ENCODE assay signal across 5 fruit fly cellular contexts in genomic region chr3R:14024919-14025387, dm6.
A peak's percentile ranks its signal among the peaks of the same experiment; 100 is the strongest.
TF ChIP-seq lines count a peak whose summit lies in the region.

No protein-coding gene starts in this region.

TF ChIP-seq in whole organism, adult, 20 proteins besides CTCF, POLR2A, EP300 and RAD21 (continued from another document):
- TF ChIP-seq pad (GFP tag; optimal IDR thresholded peaks at IDR 0.05; lab: Kevin White, UChicago) = peak; percentile 49
- TF ChIP-seq Hr96 (GFP tag; optimal IDR thresholded peaks at IDR 0.05; lab: Kevin White, UChicago) = peak; percentile 71
- TF ChIP-seq cic (GFP tag; optimal IDR thresholded peaks at IDR 0.05; lab: Kevin White, UChicago) = peak; percentile 98

TF ChIP-seq in whole organism, embryonic, 481 proteins besides CTCF, POLR2A, EP300 and RAD21 (continued from another document and continues in another):
- TF ChIP-seq CG6765 (GFP tag; optimal IDR thresholded peaks at IDR 0.05; lab: Kevin White, UChicago) (peak; percentile 31), ase (GFP tag; IDR thresholded peaks at IDR 0.05; lab: Robert Waterston, UW) (no peak), slbo (GFP tag; IDR thresholded peaks at IDR 0.05; lab: Robert Waterston, UW) (peak; percentile 64), CG15479 (GFP tag; optimal IDR thresholded peaks at IDR 0.05; lab: Kevin White, UChicago) (no peak), CG9876 (GFP tag; optimal IDR thresholded peaks at IDR 0.05; lab: Kevin White, UChicago) (peak; percentile 12), CG14014 (GFP tag; IDR thresholded peaks at IDR 0.05; lab: Robert Waterston, UW) (peak; percentile 47; the same call in 1 of the 2 replicates), pfk (GFP tag; optimal IDR thresholded peaks at IDR 0.05; lab: Kevin White, UChicago) (peak; percentile 21), Vsx1 (GFP tag; optimal IDR thresholded peaks at IDR 0.05; lab: Kevin White, UChicago) (peak; percentile 53), Scr (GFP tag; IDR thresholded peaks at IDR 0.05; lab: Robert Waterston, UW; ENCODE audit: partially characterized antibody) (peak; percentile 10; the same call in 1 of the 2 replicates), Fer2 (tag; optimal IDR thresholded peaks at IDR 0.05; lab: Kevin White, UChicago) (no peak), zen (tag; optimal IDR thresholded peaks at IDR 0.05; lab: Kevin White, UChicago) (no peak), CG1602 (GFP tag; optimal IDR thresholded peaks at IDR 0.05; lab: Kevin White, UChicago) (no peak), Asciz (GFP tag; optimal IDR thresholded peaks at IDR 0.05; lab: Kevin White, UChicago) (peak; percentile 64), chm (GFP tag; IDR thresholded peaks at IDR 0.05; lab: Robert Waterston, UW) (0 out of 2 replicates have a peak, but pooled peaks have one; percentile 36), pan (optimal IDR thresholded peaks at IDR 0.05; lab: Kevin White, UChicago) (no peak), pan (GFP tag; optimal IDR thresholded peaks at IDR 0.05 in 1 of 2, IDR thresholded peaks at IDR 0.05 in 1 of 2) (no peak), ab (GFP tag; optimal IDR thresholded peaks at IDR 0.05; lab: Kevin White, UChicago) (peak; percentile 62), eve (GFP tag; optimal IDR thresholded peaks at IDR 0.05; lab: Kevin White, UChicago) (peak in 1 of 2 experiments; percentile 62), CG10959 (GFP tag; IDR thresholded peaks at IDR 0.05; lab: Robert Waterston, UW) (no peak), ems (GFP tag; optimal IDR thresholded peaks at IDR 0.05; lab: Kevin White, UChicago) (peak; percentile 44), CG12155 (GFP tag; optimal IDR thresholded peaks at IDR 0.05; lab: Kevin White, UChicago) (peak; percentile 38), ap (GFP tag; IDR thresholded peaks at IDR 0.05; lab: Robert Waterston, UW) (no peak), Hsf (GFP tag; optimal IDR thresholded peaks at IDR 0.05; lab: Kevin White, UChicago) (peak; percentile 31), D19B (GFP tag; optimal IDR thresholded peaks at IDR 0.05; lab: Kevin White, UChicago) (peak; percentile 17), Dek (tag; optimal IDR thresholded peaks at IDR 0.05; lab: Kevin White, UChicago) (peak; percentile 26), CG9215 (GFP tag; IDR thresholded peaks at IDR 0.05; lab: Robert Waterston, UW) (no peak), CG15601 (tag; optimal IDR thresholded peaks at IDR 0.05; lab: Kevin White, UChicago) (peak; percentile 24), CG4282 (GFP tag; optimal IDR thresholded peaks at IDR 0.05; lab: Kevin White, UChicago) (no peak), Bdp1 (GFP tag; optimal IDR thresholded peaks at IDR 0.05; lab: Kevin White, UChicago) (no peak), dmrt99B (tag; optimal IDR thresholded peaks at IDR 0.05; lab: Kevin White, UChicago) (peak; percentile 30), CG2129 (GFP tag; IDR thresholded peaks at IDR 0.05; lab: Robert Waterston, UW; ENCODE audit: partially characterized antibody) (no peak)

TF ChIP-seq in whole organism, prepupa, 60 proteins besides CTCF, POLR2A, EP300 and RAD21 (continued from another document and continues in another):
- TF ChIP-seq CG31627 (GFP tag; optimal IDR thresholded peaks at IDR 0.05; lab: Kevin White, UChicago) (peak; percentile 39), Lpt (GFP tag; optimal IDR thresholded peaks at IDR 0.05; lab: Kevin White, UChicago) (peak; percentile 30), fd85E (GFP tag; optimal IDR thresholded peaks at IDR 0.05; lab: Kevin White, UChicago) (no peak), net (GFP tag; optimal IDR thresholded peaks at IDR 0.05; lab: Kevin White, UChicago) (no peak), vri (GFP tag; optimal IDR thresholded peaks at IDR 0.05; lab: Kevin White, UChicago) (peak; percentile 75), dac (GFP tag; optimal IDR thresholded peaks at IDR 0.05; lab: Kevin White, UChicago) (no peak), salr (GFP tag; optimal IDR thresholded peaks at IDR 0.05; lab: Kevin White, UChicago) (no peak), Smox (GFP tag; optimal IDR thresholded peaks at IDR 0.05; lab: Kevin White, UChicago) (peak; percentile 52), Ets96B (tag; optimal IDR thresholded peaks at IDR 0.05; lab: Kevin White, UChicago) (no peak), Hr39 (GFP tag; optimal IDR thresholded peaks at IDR 0.05; lab: Kevin White, UChicago) (peak; percentile 59), OdsH (GFP tag; optimal IDR thresholded peaks at IDR 0.05; lab: Kevin White, UChicago) (peak; percentile 35), CG11762 (GFP tag; optimal IDR thresholded peaks at IDR 0.05; lab: Kevin White, UChicago; ENCODE audit: insufficient read depth) (peak; percentile 1), CG6163 (GFP tag; IDR thresholded peaks at IDR 0.05; lab: Robert Waterston, UW) (peak; percentile 35; the same call in 2 of the 3 replicates), CG8119 (GFP tag; IDR thresholded peaks at IDR 0.05; lab: Robert Waterston, UW) (peak; percentile 63; the same call in 2 of the 3 replicates), CG16779 (tag; optimal IDR thresholded peaks at IDR 0.05; lab: Kevin White, UChicago) (peak; percentile 78), dsx (GFP tag; optimal IDR thresholded peaks at IDR 0.05; lab: Kevin White, UChicago; ENCODE audit: poor library complexity, severe bottlenecking) (peak; percentile 16), CG6808 (GFP tag; optimal IDR thresholded peaks at IDR 0.05; lab: Kevin White, UChicago) (peak; percentile 77), CG9139 (GFP tag; optimal IDR thresholded peaks at IDR 0.05; lab: Kevin White, UChicago) (peak; percentile 78), CG3032 (tag; optimal IDR thresholded peaks at IDR 0.05; lab: Kevin White, UChicago) (peak; percentile 24), Gug (GFP tag; IDR thresholded peaks at IDR 0.05; lab: Robert Waterston, UW) (0 out of 2 replicates have a peak, but pooled peaks have one; percentile 11), CG8319 (GFP tag; optimal IDR thresholded peaks at IDR 0.05; lab: Kevin White, UChicago) (no peak), CG15336 (GFP tag; IDR thresholded peaks at IDR 0.05; lab: Robert Waterston, UW) (peak; percentile 37; the same call in 1 of the 2 replicates), Eip75B (GFP tag; optimal IDR thresholded peaks at IDR 0.05; lab: Kevin White, UChicago) (peak; percentile 52), CG1621 (tag; optimal IDR thresholded peaks at IDR 0.05; lab: Kevin White, UChicago) (peak; percentile 54), achi (GFP tag; optimal IDR thresholded peaks at IDR 0.05; lab: Kevin White, UChicago) (peak; percentile 54), CG4318 (GFP tag; optimal IDR thresholded peaks at IDR 0.05; lab: Kevin White, UChicago) (no peak), Sox15 (GFP tag; optimal IDR thresholded peaks at IDR 0.05; lab: Kevin White, UChicago) (peak; percentile 31), Met (GFP tag; optimal IDR thresholded peaks at IDR 0.05; lab: Kevin White, UChicago) (peak; percentile 45), Hr38 (GFP tag; optimal IDR thresholded peaks at IDR 0.05; lab: Kevin White, UChicago) (no peak), Sox14 (GFP tag; optimal IDR thresholded peaks at IDR 0.05; lab: Kevin White, UChicago) (peak; percentile 66), CG11294 (GFP tag; IDR thresholded peaks at IDR 0.05; lab: Robert Waterston, UW) (no peak), CG8632 (GFP tag; optimal IDR thresholded peaks at IDR 0.05; lab: Kevin White, UChicago) (peak; percentile 56)

TF ChIP-seq in whole organism, pupa, 21 proteins besides CTCF, POLR2A, EP300 and RAD21 (continued from another document):
- TF ChIP-seq CG17806 (tag; optimal IDR thresholded peaks at IDR 0.05; lab: Kevin White, UChicago) = peak; percentile 31

TF ChIP-seq in whole organism, wandering third instar larva, 38 proteins besides CTCF, POLR2A, EP300 and RAD21 (continued from another document):
- TF ChIP-seq br (GFP tag; optimal IDR thresholded peaks at IDR 0.05; lab: Kevin White, UChicago) = peak; percentile 82
- TF ChIP-seq dl (GFP tag; optimal IDR thresholded peaks at IDR 0.05; lab: Kevin White, UChicago; ENCODE audit: insufficient read depth in 1 of 2, partially characterized antibody in 2 of 2) = no peak
- TF ChIP-seq Hnf4 (GFP tag; optimal IDR thresholded peaks at IDR 0.05; lab: Kevin White, UChicago) = peak; percentile 74
- peak; percentile 13 for TF ChIP-seq brk (GFP tag; optimal IDR thresholded peaks at IDR 0.05; lab: Kevin White, UChicago)
- TF ChIP-seq sv (GFP tag; optimal IDR thresholded peaks at IDR 0.05; lab: Kevin White, UChicago) = peak; percentile 13
- no peak for TF ChIP-seq Dfd (GFP tag; optimal IDR thresholded peaks at IDR 0.05; lab: Kevin White, UChicago)
- TF ChIP-seq Hr83 (GFP tag; optimal IDR thresholded peaks at IDR 0.05; lab: Kevin White, UChicago; ENCODE audit: poor library complexity, severe bottlenecking) = peak; percentile 29
- TF ChIP-seq GATAd (GFP tag; optimal IDR thresholded peaks at IDR 0.05; lab: Kevin White, UChicago) = no peak
- TF ChIP-seq psq (GFP tag; optimal IDR thresholded peaks at IDR 0.05; lab: Kevin White, UChicago) = peak; percentile 2
- TF ChIP-seq HLH106 (tag; optimal IDR thresholded peaks at IDR 0.05; lab: Kevin White, UChicago) = peak; percentile 51
- TF ChIP-seq CG32264 (GFP tag; optimal IDR thresholded peaks at IDR 0.05; lab: Kevin White, UChicago) = no peak
- TF ChIP-seq Rel (GFP tag; optimal IDR thresholded peaks at IDR 0.05; lab: Kevin White, UChicago) = no peak
- TF ChIP-seq Rel (tag; optimal IDR thresholded peaks at IDR 0.05; lab: Kevin White, UChicago) = peak; percentile 58
- TF ChIP-seq h (GFP tag; optimal IDR thresholded peaks at IDR 0.05; lab: Kevin White, UChicago) = peak; percentile 77
- peak; percentile 23 for TF ChIP-seq tai (GFP tag; optimal IDR thresholded peaks at IDR 0.05; lab: Kevin White, UChicago)
- TF ChIP-seq sage (GFP tag; optimal IDR thresholded peaks at IDR 0.05; lab: Kevin White, UChicago) = peak; percentile 27
- no peak for TF ChIP-seq CrebA (GFP tag; optimal IDR thresholded peaks at IDR 0.05; lab: Kevin White, UChicago; ENCODE audit: borderline replicate concordance)
